Worm (Caenorhabditis elegans): ENCODE results near the gene hsp-4.

The hsp-4 gene

DNA sequence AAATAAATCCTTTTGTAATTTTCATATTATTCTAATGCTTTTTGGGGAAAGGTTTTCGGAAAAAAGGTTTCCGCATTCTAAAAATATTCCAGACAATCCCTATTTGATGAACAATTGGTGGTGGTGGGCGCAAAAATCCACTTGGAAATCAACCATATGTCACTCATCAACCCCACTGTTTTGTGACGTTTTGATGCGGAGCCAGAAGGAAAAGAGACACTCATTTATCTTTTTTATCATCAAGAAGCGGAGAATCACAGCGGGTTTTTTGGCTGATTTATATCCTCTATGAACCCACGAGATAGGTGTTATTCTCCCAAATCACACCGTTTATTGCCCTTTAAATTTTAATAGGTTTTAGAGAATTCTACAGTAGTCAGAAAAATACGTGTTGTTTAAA lies 4.7 kb upstream of the hsp-4 start:
- TF ChIP-seq klf-2 (GFP tag; conservative IDR thresholded peaks at IDR 0.05) (no peak), tab-1 (GFP tag; IDR thresholded peaks at IDR 0.05) (no peak), ztf-29 (GFP tag; IDR thresholded peaks at IDR 0.05) (no peak), T22C8.4 (GFP tag; IDR thresholded peaks at IDR 0.05) (no peak), ztf-23 (GFP tag; IDR thresholded peaks at IDR 0.05) (no peak), flt-1 (GFP tag; IDR thresholded peaks at IDR 0.05) (no peak), cog-1 (tag; optimal IDR thresholded peaks at IDR 0.05) (no peak), med-1 (GFP tag; optimal IDR thresholded peaks at IDR 0.05; ENCODE audit: insufficient read depth) (no peak), ref-1 (GFP tag; conservative IDR thresholded peaks at IDR 0.05) (no peak)

DNA sequence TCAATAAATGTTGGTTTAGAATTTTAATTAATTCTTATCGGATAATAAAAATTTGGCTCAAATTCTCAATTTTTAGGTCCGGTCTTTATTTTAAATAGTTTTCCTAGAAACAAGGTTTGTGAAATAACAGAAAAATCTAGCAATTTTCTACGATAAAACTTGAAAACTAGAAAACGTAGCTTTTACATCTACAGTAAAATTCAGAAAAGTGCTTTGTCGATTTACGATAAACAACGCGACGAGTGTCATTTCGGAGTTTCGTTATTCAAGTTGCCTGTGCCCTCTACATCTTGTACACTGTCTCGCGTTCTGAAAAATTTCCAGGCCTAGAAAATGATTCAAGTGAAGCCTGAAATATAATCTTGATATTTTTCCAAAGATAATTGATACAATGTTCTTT lies 4.3 kb upstream of the hsp-4 start:
- TF ChIP-seq klf-2 (GFP tag; conservative IDR thresholded peaks at IDR 0.05), result no peak
- TF ChIP-seq T22C8.4 (GFP tag; IDR thresholded peaks at IDR 0.05), result no peak
- TF ChIP-seq tab-1 (GFP tag; IDR thresholded peaks at IDR 0.05), result no peak
- TF ChIP-seq ztf-29 (GFP tag; IDR thresholded peaks at IDR 0.05), result no peak
- TF ChIP-seq flt-1 (GFP tag; IDR thresholded peaks at IDR 0.05), result no peak
- no peak for TF ChIP-seq cog-1 (tag; optimal IDR thresholded peaks at IDR 0.05)
- no peak for TF ChIP-seq ref-1 (GFP tag; conservative IDR thresholded peaks at IDR 0.05)
- TF ChIP-seq ztf-23 (GFP tag; IDR thresholded peaks at IDR 0.05), result no peak
- no peak for TF ChIP-seq med-1 (GFP tag; optimal IDR thresholded peaks at IDR 0.05; ENCODE audit: insufficient read depth)

- TF ChIP-seq ztf-29 (GFP tag; IDR thresholded peaks at IDR 0.05), result no peak
Measured at ce11 chrII:7356326-7356725, 3.9 kb upstream of the hsp-4 start, which contains the start of gene haf-2. haf-2 (minus strand) TSS chrII:7356426.

- TF ChIP-seq med-1 (GFP tag; optimal IDR thresholded peaks at IDR 0.05; ENCODE audit: insufficient read depth), result no peak
- TF ChIP-seq klf-2 (GFP tag; conservative IDR thresholded peaks at IDR 0.05), result no peak
- no peak for TF ChIP-seq cog-1 (tag; optimal IDR thresholded peaks at IDR 0.05)
- TF ChIP-seq flt-1 (GFP tag; IDR thresholded peaks at IDR 0.05), result 0 out of 2 replicates have a peak, but pooled peaks have one; percentile 33
- no peak for TF ChIP-seq tab-1 (GFP tag; IDR thresholded peaks at IDR 0.05)
- no peak for TF ChIP-seq ztf-29 (GFP tag; IDR thresholded peaks at IDR 0.05)
- no peak for TF ChIP-seq T22C8.4 (GFP tag; IDR thresholded peaks at IDR 0.05)
- no peak for TF ChIP-seq ztf-23 (GFP tag; IDR thresholded peaks at IDR 0.05)
Measured at ce11 chrII:7353027-7353426, 582 bp upstream of the hsp-4 start.

DNA sequence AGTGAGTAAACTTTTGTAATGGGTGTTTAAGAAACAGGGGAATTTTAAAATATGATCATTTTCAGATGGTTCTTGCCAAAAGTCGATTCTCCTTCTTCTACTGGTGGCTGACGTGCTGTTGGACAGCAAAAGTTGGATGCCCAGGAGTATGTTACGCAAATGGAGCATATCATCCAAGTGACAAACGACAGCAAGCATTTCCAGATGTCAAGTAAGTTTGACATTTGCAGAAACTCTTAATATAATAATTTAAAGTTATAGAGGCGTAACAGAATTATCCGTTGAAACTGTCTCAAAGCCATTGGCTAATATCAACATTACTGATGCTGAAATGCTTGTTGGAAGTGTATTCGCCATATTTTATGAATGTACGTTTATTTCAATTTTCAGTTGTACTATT lies 4.4 kb downstream of the hsp-4 start:
- TF ChIP-seq ztf-23 (GFP tag; IDR thresholded peaks at IDR 0.05) (no peak), ref-1 (GFP tag; conservative IDR thresholded peaks at IDR 0.05) (no peak), cog-1 (tag; optimal IDR thresholded peaks at IDR 0.05) (no peak), T22C8.4 (GFP tag; IDR thresholded peaks at IDR 0.05) (no peak), med-1 (GFP tag; optimal IDR thresholded peaks at IDR 0.05; ENCODE audit: insufficient read depth) (no peak), klf-2 (GFP tag; conservative IDR thresholded peaks at IDR 0.05) (no peak), flt-1 (GFP tag; IDR thresholded peaks at IDR 0.05) (no peak), tab-1 (GFP tag; IDR thresholded peaks at IDR 0.05) (no peak), ztf-29 (GFP tag; IDR thresholded peaks at IDR 0.05) (no peak)

DNA sequence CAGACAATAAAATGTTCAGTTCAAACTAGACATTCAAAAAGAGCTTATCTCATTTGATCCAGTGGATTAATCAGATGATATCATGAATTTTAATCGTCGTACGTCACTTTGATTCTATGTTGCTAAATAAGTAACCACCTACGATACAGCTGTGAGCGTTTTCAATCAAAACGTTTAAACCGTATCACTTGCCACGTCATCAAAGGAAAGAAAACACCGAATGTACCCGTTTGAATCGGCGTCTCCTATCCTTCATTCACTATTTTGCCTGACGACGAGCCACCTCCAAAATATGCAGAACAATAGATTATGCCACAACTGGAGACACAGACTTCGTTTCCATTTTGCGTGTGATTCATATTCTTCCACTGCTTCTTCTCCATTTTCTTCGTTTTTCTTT lies 6.6 kb downstream of the hsp-4 start:
- no peak for TF ChIP-seq tab-1 (GFP tag; IDR thresholded peaks at IDR 0.05)
- TF ChIP-seq klf-2 (GFP tag; conservative IDR thresholded peaks at IDR 0.05), result no peak
- TF ChIP-seq ztf-23 (GFP tag; IDR thresholded peaks at IDR 0.05), result no peak
- TF ChIP-seq med-1 (GFP tag; optimal IDR thresholded peaks at IDR 0.05; ENCODE audit: insufficient read depth), result no peak
- TF ChIP-seq cog-1 (tag; optimal IDR thresholded peaks at IDR 0.05), result no peak
- no peak for TF ChIP-seq flt-1 (GFP tag; IDR thresholded peaks at IDR 0.05)
- TF ChIP-seq ztf-29 (GFP tag; IDR thresholded peaks at IDR 0.05), result no peak
- no peak for TF ChIP-seq ref-1 (GFP tag; conservative IDR thresholded peaks at IDR 0.05)

DNA sequence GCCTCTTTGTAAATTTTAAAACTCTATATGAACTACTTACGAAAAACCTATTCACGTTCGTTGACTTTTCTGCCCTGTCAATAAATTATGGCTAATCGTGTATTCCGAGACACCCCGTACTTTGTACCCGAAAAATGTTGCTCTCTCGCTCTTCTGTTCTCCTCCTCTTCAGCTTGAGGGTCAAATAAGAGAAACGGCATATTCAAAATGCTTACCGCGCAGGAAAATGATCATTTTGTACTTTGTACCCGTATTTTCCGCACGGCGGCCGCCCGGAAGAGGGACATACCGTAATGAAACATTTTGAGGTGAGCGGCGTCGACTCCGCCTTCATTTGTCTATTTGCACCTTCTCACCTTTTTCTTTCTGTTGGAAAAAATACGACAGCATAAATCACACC lies 8.8 kb downstream of the hsp-4 start:
- TF ChIP-seq ztf-23 (GFP tag; IDR thresholded peaks at IDR 0.05) (no peak), ref-1 (GFP tag; conservative IDR thresholded peaks at IDR 0.05) (no peak), ztf-29 (GFP tag; IDR thresholded peaks at IDR 0.05) (0 out of 2 replicates have a peak, but pooled peaks have one; percentile 9)

DNA sequence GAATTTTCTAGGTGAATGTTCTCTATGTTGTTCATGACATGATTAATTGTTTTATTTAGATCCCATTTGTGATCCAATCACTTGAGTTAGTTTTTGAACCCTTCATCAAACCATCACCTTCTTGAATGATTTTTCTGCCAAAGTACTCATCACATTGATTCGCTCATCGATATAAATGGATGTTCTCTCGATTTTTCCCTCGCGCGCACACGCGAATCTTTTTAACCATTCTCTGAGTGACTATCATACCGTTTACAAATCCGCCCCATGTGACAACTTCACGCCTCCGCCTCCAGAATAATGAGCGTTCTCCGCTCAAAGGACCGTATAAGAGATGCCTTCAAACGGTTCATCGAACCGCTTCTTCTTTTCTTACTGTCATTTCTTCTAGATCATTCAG lies 9.6 kb downstream of the hsp-4 start:
- TF ChIP-seq ztf-23 (GFP tag; IDR thresholded peaks at IDR 0.05) (no peak), cog-1 (tag; optimal IDR thresholded peaks at IDR 0.05) (no peak), klf-2 (GFP tag; conservative IDR thresholded peaks at IDR 0.05) (no peak), flt-1 (GFP tag; IDR thresholded peaks at IDR 0.05) (no peak), med-1 (GFP tag; optimal IDR thresholded peaks at IDR 0.05; ENCODE audit: insufficient read depth) (no peak), ref-1 (GFP tag; conservative IDR thresholded peaks at IDR 0.05) (no peak), tab-1 (GFP tag; IDR thresholded peaks at IDR 0.05) (no peak)

DNA sequence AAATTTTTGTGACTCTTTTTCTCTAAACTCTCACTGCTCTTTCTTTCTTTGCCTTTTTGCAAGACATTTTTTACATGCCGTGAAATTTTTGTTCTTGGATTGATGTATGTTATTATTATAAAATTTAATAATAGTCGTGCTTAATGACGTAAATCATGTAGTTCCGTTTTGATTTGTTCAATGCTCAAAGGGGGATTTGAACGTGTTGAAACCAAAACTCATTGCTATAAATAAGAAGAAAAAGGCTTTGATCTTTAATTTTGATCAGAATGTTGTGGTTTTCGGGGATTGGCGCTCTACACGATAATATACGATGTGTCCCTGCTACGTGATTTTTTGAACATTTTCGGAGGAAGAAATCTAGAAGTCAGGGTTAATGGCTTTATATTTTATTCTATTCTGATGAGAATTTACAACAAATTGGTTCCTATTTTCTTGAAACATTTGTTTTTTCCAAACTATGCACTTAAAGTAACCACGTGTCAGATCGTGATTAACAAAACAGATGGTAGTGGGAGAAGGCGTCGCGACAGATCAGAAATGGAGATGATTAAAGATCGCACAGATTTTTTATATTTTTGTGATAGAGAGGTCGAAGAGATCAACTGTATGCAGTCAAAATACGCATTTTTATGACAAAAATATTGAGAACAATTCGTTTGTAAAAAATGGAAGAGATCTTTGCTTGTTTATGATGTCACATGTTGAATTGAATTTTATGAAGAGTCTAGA lies 10.7 kb downstream of the hsp-4 start:
- TF ChIP-seq cog-1 (tag; optimal IDR thresholded peaks at IDR 0.05) (no peak), med-1 (GFP tag; optimal IDR thresholded peaks at IDR 0.05; ENCODE audit: insufficient read depth) (no peak), ref-1 (GFP tag; conservative IDR thresholded peaks at IDR 0.05) (no peak), T22C8.4 (GFP tag; IDR thresholded peaks at IDR 0.05) (no peak), klf-2 (GFP tag; conservative IDR thresholded peaks at IDR 0.05) (no peak), flt-1 (GFP tag; IDR thresholded peaks at IDR 0.05) (no peak)

DNA sequence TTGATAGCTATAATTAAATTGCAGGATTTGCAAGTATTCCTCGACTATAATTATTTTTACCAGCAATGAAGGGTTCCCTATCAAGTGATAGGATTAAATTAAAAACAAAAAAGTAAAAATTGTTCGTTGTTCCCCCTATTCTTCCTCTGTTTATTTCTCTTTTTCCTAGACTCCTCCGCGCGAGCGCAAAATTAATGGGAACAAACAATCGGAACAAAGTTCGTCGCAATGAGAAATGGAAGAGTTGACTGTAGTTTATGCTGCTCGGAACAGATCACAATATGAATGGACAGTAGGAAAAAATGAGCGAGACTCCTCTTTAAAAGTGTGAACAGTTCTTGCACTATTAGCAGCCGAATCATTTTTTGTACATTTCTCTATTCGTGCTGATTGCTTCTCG lies 11.7 kb downstream of the hsp-4 start:
- TF ChIP-seq flt-1 (GFP tag; IDR thresholded peaks at IDR 0.05) (no peak), cog-1 (tag; optimal IDR thresholded peaks at IDR 0.05) (no peak), T22C8.4 (GFP tag; IDR thresholded peaks at IDR 0.05) (no peak), med-1 (GFP tag; optimal IDR thresholded peaks at IDR 0.05; ENCODE audit: insufficient read depth) (no peak), ref-1 (GFP tag; conservative IDR thresholded peaks at IDR 0.05) (no peak), ztf-29 (GFP tag; IDR thresholded peaks at IDR 0.05) (no peak)

Data from whole organism, midembryonic.